Worm (Caenorhabditis elegans) whole organism, L2 larva: ENCODE data around the gene E01G4.6.

Experiments used
- ama-1 ChIP-seq: fragments of 150-350 bp; optimal IDR thresholded peaks from 2 replicates; lab custom pipeline; 2018; ENCODE audit warnings: inconsistent platforms
- blmp-1 ChIP-seq: sonication (generic microtip); optimal IDR thresholded peaks from 2 replicates; lab custom pipeline; 2017; ENCODE audit warnings: missing genetic modification characterization, mild to moderate bottlenecking, missing compliant biosample characterization, antibody characterized with exemption, moderate library complexity; ENCODE audit not compliant: insufficient read depth
- ceh-82 ChIP-seq: fragments of 150-350 bp; optimal IDR thresholded peaks from 2 replicates; lab custom pipeline; 2014; ENCODE audit warnings: missing biosample characterization, missing genetic modification characterization
- egl-27 ChIP-seq: sonication (generic microtip); optimal IDR thresholded peaks from 3 replicates; lab custom pipeline; 2017; ENCODE audit warnings: missing biosample characterization, missing genetic modification reagents, missing genetic modification characterization
- gmeb-1 ChIP-seq: fragments of 150-350 bp; optimal IDR thresholded peaks from 2 replicates; lab custom pipeline; 2014; ENCODE audit warnings: missing biosample characterization, missing genetic modification characterization
- lin-13 ChIP-seq: fragments of 150-350 bp; optimal IDR thresholded peaks from 2 replicates; lab custom pipeline; 2014; ENCODE audit warnings: missing biosample characterization, missing genetic modification reagents, missing genetic modification characterization
- nhr-237 ChIP-seq: fragments of 150-350 bp; optimal IDR thresholded peaks from 2 replicates; lab custom pipeline; 2014; ENCODE audit warnings: missing biosample characterization, missing genetic modification characterization
- skn-1 ChIP-seq: sonication (generic microtip); optimal IDR thresholded peaks from 2 replicates; lab custom pipeline; 2017; ENCODE audit warnings: missing biosample characterization, missing genetic modification characterization
- snpc-4 ChIP-seq: fragments of 150-350 bp; optimal IDR thresholded peaks from 2 replicates; lab custom pipeline; 2014; ENCODE audit warnings: missing biosample characterization, missing genetic modification characterization
- unc-62 ChIP-seq: fragments of 150-350 bp; optimal IDR thresholded peaks from 2 replicates; lab custom pipeline; 2014; ENCODE audit warnings: missing biosample characterization, missing genetic modification reagents, missing genetic modification characterization

- no peak for TF ChIP-seq ceh-82 (tag; lab: Kevin White, UChicago)
- TF ChIP-seq egl-27 (tag; lab: Kevin White, UChicago) = no peak
- TF ChIP-seq skn-1 = no peak
- no peak for TF ChIP-seq blmp-1
- no peak for TF ChIP-seq unc-62 (GFP tag; lab: Kevin White, UChicago)
- no peak for TF ChIP-seq lin-13 (GFP tag; lab: Kevin White, UChicago)
- TF ChIP-seq ama-1 (lab: Kevin White, UChicago) = no peak
- TF ChIP-seq snpc-4 (tag; lab: Kevin White, UChicago) = no peak
- TF ChIP-seq gmeb-1 (tag; lab: Kevin White, UChicago) = no peak
- TF ChIP-seq nhr-237 (tag; lab: Kevin White, UChicago) = no peak
These were observed 12.0 kb downstream of the E01G4.6 start, which contains the start of gene ndua-7 for ce11 chrII:13494175-13494650.
